Worm (Caenorhabditis elegans): ENCODE data around the gene his-69.

The his-69 gene

DNA sequence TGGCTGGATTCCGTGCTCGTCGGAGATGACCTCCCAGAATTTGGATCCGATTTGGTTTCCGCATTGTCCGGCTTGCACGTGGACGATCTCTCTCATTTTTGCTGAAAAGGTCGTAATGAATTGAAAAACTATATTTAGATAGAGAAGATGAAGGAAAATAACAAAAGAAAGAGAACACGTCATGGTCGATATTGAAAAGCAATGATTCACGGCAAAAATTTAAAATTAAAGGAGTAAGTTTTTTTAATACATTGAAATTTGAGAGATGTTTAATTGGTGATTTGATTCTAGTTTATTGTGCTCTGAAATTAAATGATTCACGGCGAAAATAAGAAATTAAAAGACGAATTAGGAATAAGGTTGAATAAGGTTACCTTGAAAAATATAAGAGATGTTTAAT is 41.0 kb downstream of the his-69 start, which contains the start of gene tbb-2:
TSS of gene tbb-2 (minus strand) at position 101 of the 400 bp plus-strand sequence.
- TF ChIP-seq unc-62 (GFP tag; optimal IDR thresholded peaks at IDR 0.05) (no peak), peb-1 (tag; optimal IDR thresholded peaks at IDR 0.05) (no peak), dmd-4 (tag; optimal IDR thresholded peaks at IDR 0.05) (no peak), zag-1 (tag; optimal IDR thresholded peaks at IDR 0.05) (no peak)

DNA sequence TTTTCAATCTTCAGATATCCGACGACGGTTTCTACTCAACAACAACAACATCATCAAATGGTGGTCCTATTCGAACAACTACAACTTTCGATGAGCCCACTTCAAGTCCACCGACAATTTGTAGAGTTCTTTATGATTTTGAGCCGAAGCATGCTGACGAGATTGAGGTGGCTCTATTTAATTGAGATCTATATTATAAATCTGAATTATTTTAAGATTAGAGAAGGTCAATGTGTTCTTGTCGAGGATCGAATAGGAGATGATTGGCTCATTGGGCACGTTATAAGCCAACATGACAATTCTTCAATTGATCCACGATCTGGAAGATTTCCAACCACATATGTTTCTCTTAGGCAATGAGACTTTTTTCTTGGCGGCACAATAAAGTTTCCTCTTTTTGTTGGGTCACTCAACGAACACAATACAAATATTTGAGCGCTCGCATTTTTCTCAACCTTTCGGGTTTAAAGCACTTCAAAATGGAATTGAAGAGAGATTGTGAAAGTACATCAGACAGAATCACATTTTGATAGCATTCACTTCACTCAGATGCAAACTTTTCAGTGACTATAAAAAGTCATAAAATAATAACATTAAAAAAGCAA is 43.1 kb downstream of the his-69 start:
- TF ChIP-seq gmeb-1 (tag; optimal IDR thresholded peaks at IDR 0.05) = no peak
- no peak for TF ChIP-seq ama-1 (optimal IDR thresholded peaks at IDR 0.05)
- no peak for TF ChIP-seq ceh-82 (tag; optimal IDR thresholded peaks at IDR 0.05)
- peak; percentile 11 for TF ChIP-seq unc-55 (GFP tag; optimal IDR thresholded peaks at IDR 0.05)
- TF ChIP-seq lsy-2 (tag; optimal IDR thresholded peaks at IDR 0.05) = peak in 1 of 2 experiments; percentile 43
- TF ChIP-seq lin-39 (tag; optimal IDR thresholded peaks at IDR 0.05) = no peak
- peak; percentile 33 for TF ChIP-seq nhr-237 (tag; optimal IDR thresholded peaks at IDR 0.05)
- TF ChIP-seq mdl-1 (tag; optimal IDR thresholded peaks at IDR 0.05) = no peak
- peak; percentile 46 for TF ChIP-seq aly-2 (tag; optimal IDR thresholded peaks at IDR 0.05)
- no peak for TF ChIP-seq dmd-4 (tag; optimal IDR thresholded peaks at IDR 0.05)
- no peak for TF ChIP-seq crh-2 (tag; optimal IDR thresholded peaks at IDR 0.05)
- no peak for TF ChIP-seq nhr-6 (tag; optimal IDR thresholded peaks at IDR 0.05)
- TF ChIP-seq unc-62 (GFP tag; optimal IDR thresholded peaks at IDR 0.05) = no peak
- peak; percentile 19 for TF ChIP-seq egl-27 (tag; optimal IDR thresholded peaks at IDR 0.05)
- no peak for TF ChIP-seq elt-1 (tag; optimal IDR thresholded peaks at IDR 0.05)
- TF ChIP-seq ztf-11 (tag; optimal IDR thresholded peaks at IDR 0.05) = no peak
- TF ChIP-seq nhr-129 (tag; optimal IDR thresholded peaks at IDR 0.05) = no peak
- no peak for TF ChIP-seq Y55F3AM.14 (GFP tag; optimal IDR thresholded peaks at IDR 0.05)
- no peak for TF ChIP-seq snpc-4 (tag; optimal IDR thresholded peaks at IDR 0.05)
- TF ChIP-seq nhr-21 (tag; optimal IDR thresholded peaks at IDR 0.05) = peak; percentile 27
- TF ChIP-seq nhr-25 (tag; optimal IDR thresholded peaks at IDR 0.05) = peak; percentile 70
- TF ChIP-seq nhr-12 (tag; optimal IDR thresholded peaks at IDR 0.05) = peak; percentile 67
- peak; percentile 26 for TF ChIP-seq sma-3 (GFP tag; optimal IDR thresholded peaks at IDR 0.05)

DNA sequence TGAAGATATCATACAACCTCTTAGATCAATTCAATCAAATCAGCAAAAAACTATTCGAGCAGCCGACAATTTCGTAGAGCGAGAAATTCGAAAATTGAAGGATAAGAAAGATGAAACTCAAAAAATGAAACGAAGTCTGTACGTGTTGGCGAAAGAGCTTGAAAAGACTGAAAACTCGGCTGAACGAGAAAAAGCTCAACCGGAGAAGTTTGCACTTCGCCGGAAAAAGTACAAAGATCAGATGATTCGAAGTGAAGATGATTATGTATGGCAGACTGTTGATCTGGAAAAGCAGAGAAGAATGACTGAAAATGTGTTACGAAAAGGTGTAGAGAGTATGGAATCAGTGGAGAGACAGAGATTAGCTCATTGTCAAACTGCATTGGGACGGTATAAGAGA is 45.5 kb downstream of the his-69 start:
- TF ChIP-seq elt-1 (tag; optimal IDR thresholded peaks at IDR 0.05) = no peak
- no peak for TF ChIP-seq nhr-129 (tag; optimal IDR thresholded peaks at IDR 0.05)
- TF ChIP-seq mdl-1 (tag; optimal IDR thresholded peaks at IDR 0.05) = no peak
- TF ChIP-seq sma-9 (GFP tag; optimal IDR thresholded peaks at IDR 0.05) = no peak
- TF ChIP-seq sma-9 (tag; optimal IDR thresholded peaks at IDR 0.05) = no peak
- no peak for TF ChIP-seq elt-3 (tag; optimal IDR thresholded peaks at IDR 0.05)
- no peak for TF ChIP-seq lsy-2 (tag; optimal IDR thresholded peaks at IDR 0.05)
- no peak for TF ChIP-seq nhr-237 (tag; optimal IDR thresholded peaks at IDR 0.05)
- no peak for TF ChIP-seq R02D3.7 (tag; optimal IDR thresholded peaks at IDR 0.05)
- TF ChIP-seq mbf-1 (tag; optimal IDR thresholded peaks at IDR 0.05) = no peak
- no peak for TF ChIP-seq lin-39 (tag; optimal IDR thresholded peaks at IDR 0.05)
- no peak for TF ChIP-seq nhr-77 (tag; optimal IDR thresholded peaks at IDR 0.05)
- TF ChIP-seq sem-4 (tag; optimal IDR thresholded peaks at IDR 0.05) = no peak
- no peak for TF ChIP-seq gmeb-1 (tag; optimal IDR thresholded peaks at IDR 0.05)
- TF ChIP-seq ceh-16 (tag; optimal IDR thresholded peaks at IDR 0.05) = no peak
- no peak for TF ChIP-seq snpc-4 (tag; optimal IDR thresholded peaks at IDR 0.05)

DNA sequence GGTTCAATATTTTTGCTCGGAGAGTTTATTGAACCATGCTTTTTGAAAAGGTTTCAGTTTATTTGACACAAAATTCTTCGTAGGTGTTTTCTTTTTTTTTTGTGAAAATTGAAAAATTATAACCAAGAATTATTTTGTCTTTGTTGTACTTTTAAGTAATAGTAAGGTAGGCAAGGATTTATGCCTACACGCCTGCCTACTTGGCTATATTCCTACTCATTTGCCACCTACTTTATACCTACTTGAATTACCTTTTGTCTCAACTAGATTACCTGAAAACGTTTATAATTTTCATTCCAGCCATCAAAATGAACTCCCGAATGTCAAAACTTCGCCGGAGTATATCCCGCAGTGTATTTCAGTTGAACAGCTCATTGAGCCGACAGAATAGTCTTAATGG is 46.5 kb downstream of the his-69 start, which contains the start of gene C36E8.4:
TSS of gene C36E8.4 (plus strand) at position 301 of the 400 bp plus-strand sequence.
- TF ChIP-seq fos-1 (tag; optimal IDR thresholded peaks at IDR 0.05) = no peak
- TF ChIP-seq Y55F3AM.14 (GFP tag; optimal IDR thresholded peaks at IDR 0.05) = no peak
- no peak for TF ChIP-seq gmeb-1 (tag; optimal IDR thresholded peaks at IDR 0.05)
- no peak for TF ChIP-seq sma-3 (GFP tag; optimal IDR thresholded peaks at IDR 0.05)
- no peak for TF ChIP-seq nhr-21 (tag; optimal IDR thresholded peaks at IDR 0.05)
- no peak for TF ChIP-seq nhr-11 (tag; optimal IDR thresholded peaks at IDR 0.05)
- no peak for TF ChIP-seq ztf-4 (tag; optimal IDR thresholded peaks at IDR 0.05)
- no peak for TF ChIP-seq lin-39 (tag; optimal IDR thresholded peaks at IDR 0.05)
- TF ChIP-seq nhr-6 (tag; optimal IDR thresholded peaks at IDR 0.05) = no peak
- TF ChIP-seq lin-13 (GFP tag; optimal IDR thresholded peaks at IDR 0.05) = no peak
